Worm (Caenorhabditis elegans): ENCODE results near the gene D2023.6.

D2023.6 gene

DNA sequence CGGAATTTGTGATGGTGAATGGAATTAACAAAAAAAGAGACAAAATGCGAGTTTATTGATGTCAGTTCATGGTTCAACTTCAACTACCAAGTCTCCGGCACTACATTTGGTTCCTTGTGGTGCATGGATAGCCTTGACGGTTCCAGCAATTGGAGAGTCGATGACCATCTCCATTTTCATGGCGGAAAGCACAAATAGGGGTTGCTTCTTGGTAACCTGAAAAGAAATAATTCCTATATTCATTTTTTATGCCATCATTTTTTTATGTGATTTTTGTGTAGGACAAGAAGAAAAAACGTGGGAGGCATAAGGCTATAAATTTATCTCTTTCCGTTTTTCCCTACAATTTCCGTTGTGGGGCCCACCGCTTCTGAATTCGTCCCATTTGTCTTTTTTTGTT lies 9.1 kb upstream of the D2023.6 start:
- no peak for TF ChIP-seq lsy-2 (tag; optimal IDR thresholded peaks at IDR 0.05)
- no peak for TF ChIP-seq drap-1 (GFP tag; optimal IDR thresholded peaks at IDR 0.05)
- no peak for TF ChIP-seq tbx-8 (GFP tag; optimal IDR thresholded peaks at IDR 0.05)
- TF ChIP-seq hlh-1 (tag; optimal IDR thresholded peaks at IDR 0.05) = no peak
- TF ChIP-seq lin-32 (GFP tag; optimal IDR thresholded peaks at IDR 0.05) = no peak
- no peak for TF ChIP-seq nhr-76 (tag; optimal IDR thresholded peaks at IDR 0.05)
- no peak for TF ChIP-seq nhr-2 (tag; optimal IDR thresholded peaks at IDR 0.05)
- no peak for TF ChIP-seq mls-2 (tag; optimal IDR thresholded peaks at IDR 0.05)
- TF ChIP-seq bed-3 (GFP tag; optimal IDR thresholded peaks at IDR 0.05) = no peak
- no peak for TF ChIP-seq mab-5 (tag; optimal IDR thresholded peaks at IDR 0.05)

DNA sequence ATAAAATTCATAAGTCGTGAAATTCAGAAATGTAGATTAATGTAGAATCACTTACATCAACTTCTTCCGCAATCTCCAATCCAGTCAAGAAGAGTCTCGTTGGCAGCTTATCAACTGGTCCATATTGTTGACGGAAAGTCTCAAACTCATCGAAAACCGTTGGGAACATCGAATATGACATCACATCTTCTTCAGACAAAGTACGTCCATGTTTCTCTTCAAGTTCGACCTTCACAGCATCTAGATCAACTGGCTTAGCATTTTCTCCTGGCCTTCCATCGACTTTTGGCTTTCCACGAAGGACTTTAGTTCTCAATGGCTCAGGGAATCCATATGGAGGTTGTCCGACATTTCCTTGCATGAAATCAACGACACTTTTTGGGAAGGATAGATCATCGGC lies 8.4 kb upstream of the D2023.6 start:
- TF ChIP-seq hlh-1 (tag; optimal IDR thresholded peaks at IDR 0.05) (no peak), mab-5 (tag; optimal IDR thresholded peaks at IDR 0.05) (no peak), mep-1 (tag; optimal IDR thresholded peaks at IDR 0.05) (no peak), ham-2 (GFP tag; optimal IDR thresholded peaks at IDR 0.05) (no peak), tbx-8 (GFP tag; optimal IDR thresholded peaks at IDR 0.05) (no peak), lsy-2 (tag; optimal IDR thresholded peaks at IDR 0.05) (no peak), cnd-1 (tag; optimal IDR thresholded peaks at IDR 0.05) (no peak), zip-8 (tag; optimal IDR thresholded peaks at IDR 0.05) (no peak), sptf-1 (tag; optimal IDR thresholded peaks at IDR 0.05) (no peak), lin-32 (GFP tag; optimal IDR thresholded peaks at IDR 0.05) (no peak), snpc-4 (tag; optimal IDR thresholded peaks at IDR 0.05) (no peak), ceh-39 (tag; optimal IDR thresholded peaks at IDR 0.05) (no peak), unc-62 (GFP tag; optimal IDR thresholded peaks at IDR 0.05) (no peak), nhr-237 (tag; optimal IDR thresholded peaks at IDR 0.05) (no peak), nhr-76 (tag; optimal IDR thresholded peaks at IDR 0.05) (no peak), nhr-28 (tag; optimal IDR thresholded peaks at IDR 0.05) (no peak), pha-4 (tag; optimal IDR thresholded peaks at IDR 0.05) (no peak)

DNA sequence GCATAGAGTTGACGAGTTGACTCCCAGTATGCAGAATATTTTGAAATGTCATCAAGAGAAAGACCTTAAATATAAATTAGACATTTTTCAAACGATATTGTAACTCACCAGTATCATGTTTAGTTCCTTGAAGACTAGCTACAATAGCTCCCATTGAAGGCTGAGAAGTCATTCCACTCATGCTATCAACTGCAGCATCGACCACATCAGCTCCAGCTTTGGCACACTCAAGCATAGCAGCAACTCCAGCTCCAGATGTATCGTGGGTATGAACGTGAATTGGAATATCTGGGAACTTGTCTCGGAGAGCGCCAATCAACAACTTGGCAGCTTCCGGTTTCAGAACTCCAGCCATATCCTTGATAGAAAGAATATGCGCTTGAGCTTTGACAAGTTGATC lies 7.7 kb upstream of the D2023.6 start:
- no peak for TF ChIP-seq ceh-39 (tag; optimal IDR thresholded peaks at IDR 0.05)
- TF ChIP-seq M03D4.4 (tag; optimal IDR thresholded peaks at IDR 0.05) = no peak
- TF ChIP-seq ham-2 (GFP tag; optimal IDR thresholded peaks at IDR 0.05) = no peak
- no peak for TF ChIP-seq mls-2 (tag; optimal IDR thresholded peaks at IDR 0.05)
- no peak for TF ChIP-seq ztf-11 (tag; optimal IDR thresholded peaks at IDR 0.05)
- no peak for TF ChIP-seq elt-3 (tag; optimal IDR thresholded peaks at IDR 0.05)
- TF ChIP-seq mab-5 (tag; optimal IDR thresholded peaks at IDR 0.05) = no peak
- no peak for TF ChIP-seq hlh-1 (tag; optimal IDR thresholded peaks at IDR 0.05)
- TF ChIP-seq blmp-1 (tag; optimal IDR thresholded peaks at IDR 0.05) = no peak
- no peak for TF ChIP-seq unc-120 (tag; optimal IDR thresholded peaks at IDR 0.05; ENCODE audit: poor library complexity, severe bottlenecking)
- no peak for TF ChIP-seq ces-1 (GFP tag; optimal IDR thresholded peaks at IDR 0.05)
- no peak for TF ChIP-seq lin-13 (tag; optimal IDR thresholded peaks at IDR 0.05)
- no peak for TF ChIP-seq sem-2 (GFP tag; optimal IDR thresholded peaks at IDR 0.05)
- TF ChIP-seq drap-1 (GFP tag; optimal IDR thresholded peaks at IDR 0.05) = no peak
- TF ChIP-seq ceh-43 (GFP tag; optimal IDR thresholded peaks at IDR 0.05) = no peak
- no peak for TF ChIP-seq mep-1 (tag; optimal IDR thresholded peaks at IDR 0.05)
- TF ChIP-seq nhr-28 (tag; optimal IDR thresholded peaks at IDR 0.05) = no peak
- no peak for TF ChIP-seq lsy-2 (tag; optimal IDR thresholded peaks at IDR 0.05)
- no peak for TF ChIP-seq bed-3 (GFP tag; optimal IDR thresholded peaks at IDR 0.05)

DNA sequence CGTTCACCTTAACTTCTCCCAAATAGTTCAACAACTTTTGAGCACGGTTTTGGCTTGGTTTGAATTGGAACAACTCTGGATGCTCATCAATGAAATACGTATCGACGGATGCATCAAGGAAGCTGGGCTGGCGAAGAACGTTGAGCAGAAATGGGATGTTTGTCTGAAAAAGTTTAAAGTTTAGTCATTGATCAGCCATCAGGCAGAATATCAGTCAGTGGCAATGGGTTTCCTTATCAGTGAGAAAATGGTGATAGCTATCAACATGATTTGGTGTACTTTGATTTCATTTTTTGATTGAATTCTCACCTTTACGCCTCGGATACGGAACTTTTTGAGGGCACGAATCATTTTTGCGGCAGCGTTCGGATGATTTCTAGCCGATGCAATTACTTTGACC lies 6.6 kb upstream of the D2023.6 start:
- TF ChIP-seq ceh-43 (GFP tag; optimal IDR thresholded peaks at IDR 0.05) (no peak), mls-2 (tag; optimal IDR thresholded peaks at IDR 0.05) (no peak), ham-2 (GFP tag; optimal IDR thresholded peaks at IDR 0.05) (no peak), mep-1 (tag; optimal IDR thresholded peaks at IDR 0.05) (no peak), pha-4 (tag; optimal IDR thresholded peaks at IDR 0.05) (no peak), nhr-2 (tag; optimal IDR thresholded peaks at IDR 0.05) (no peak), zip-8 (tag; optimal IDR thresholded peaks at IDR 0.05) (no peak), unc-120 (tag; optimal IDR thresholded peaks at IDR 0.05; ENCODE audit: poor library complexity, severe bottlenecking) (no peak), M03D4.4 (tag; optimal IDR thresholded peaks at IDR 0.05) (no peak), sptf-1 (tag; optimal IDR thresholded peaks at IDR 0.05) (no peak), nhr-237 (tag; optimal IDR thresholded peaks at IDR 0.05) (no peak)

ce11 chrV:11822461-11822939 lies 4.7 kb upstream of the D2023.6 start, which contains the start of gene pyc-1:
Gene pyc-1, minus strand, starts transcription at chrV:11822529.
- no peak for TF ChIP-seq nhr-2 (tag; optimal IDR thresholded peaks at IDR 0.05)

All from whole organism, mixed stage, embryonic.